Worm (Caenorhabditis elegans) whole organism, L2 larva: ENCODE data around the gene F23F1.10.

ENCODE experiments used
- C34F6.9 ChIP-seq: fragments of 150-350 bp; optimal IDR thresholded peaks from 2 replicates; lab custom pipeline; 2014; ENCODE audit warnings: missing biosample characterization, missing genetic modification characterization
- F13H6.1 ChIP-seq: sonication (generic microtip); optimal IDR thresholded peaks from 2 replicates; lab custom pipeline; 2016; ENCODE audit warnings: missing genetic modification characterization, missing compliant biosample characterization
- R02D3.7 ChIP-seq: fragments of 150-350 bp; optimal IDR thresholded peaks from 2 replicates; lab custom pipeline; 2014; ENCODE audit warnings: missing biosample characterization, missing genetic modification characterization
- Y55F3AM.14 ChIP-seq: fragments of 200-800 bp; sonication (Bioruptor generic); optimal IDR thresholded peaks from 2 replicates; lab custom pipeline; 2018; ENCODE audit warnings: mild to moderate bottlenecking, missing genetic modification characterization, missing compliant biosample characterization
- ZK546.5 ChIP-seq: sonication (generic microtip); optimal IDR thresholded peaks from 2 replicates; lab custom pipeline; 2017; ENCODE audit warnings: missing biosample characterization, missing genetic modification characterization
- aly-2 ChIP-seq: fragments of 150-350 bp; optimal IDR thresholded peaks from 2 replicates; lab custom pipeline; 2014; ENCODE audit warnings: missing biosample characterization, missing genetic modification characterization
- ama-1 ChIP-seq: fragments of 150-350 bp; optimal IDR thresholded peaks from 2 replicates; lab custom pipeline; 2018; ENCODE audit warnings: inconsistent platforms
- blmp-1 ChIP-seq: sonication (generic microtip); optimal IDR thresholded peaks from 2 replicates; lab custom pipeline; 2017; ENCODE audit warnings: missing genetic modification characterization, mild to moderate bottlenecking, missing compliant biosample characterization, antibody characterized with exemption, moderate library complexity; ENCODE audit not compliant: insufficient read depth
- ceh-16 ChIP-seq: fragments of 150-350 bp; optimal IDR thresholded peaks from 2 replicates; lab custom pipeline; 2014; ENCODE audit warnings: missing biosample characterization, missing genetic modification characterization
- ceh-82 ChIP-seq: fragments of 150-350 bp; optimal IDR thresholded peaks from 2 replicates; lab custom pipeline; 2014; ENCODE audit warnings: missing biosample characterization, missing genetic modification characterization
- crh-2 ChIP-seq: sonication (generic microtip); optimal IDR thresholded peaks from 2 replicates; lab custom pipeline; 2017; ENCODE audit warnings: missing biosample characterization, missing genetic modification characterization
- dmd-4 ChIP-seq: sonication (generic microtip); optimal IDR thresholded peaks from 2 replicates; lab custom pipeline; 2017; ENCODE audit warnings: missing biosample characterization, missing genetic modification characterization
- egl-27 ChIP-seq: sonication (generic microtip); optimal IDR thresholded peaks from 3 replicates; lab custom pipeline; 2017; ENCODE audit warnings: missing biosample characterization, missing genetic modification reagents, missing genetic modification characterization
- elt-3 ChIP-seq: sonication (generic microtip); optimal IDR thresholded peaks from 2 replicates; lab custom pipeline; 2017; ENCODE audit warnings: missing biosample characterization, missing genetic modification characterization
- fos-1 ChIP-seq: fragments of 150-350 bp; optimal IDR thresholded peaks from 2 replicates; lab custom pipeline; 2014; ENCODE audit warnings: missing biosample characterization, missing genetic modification characterization
- gmeb-1 ChIP-seq: fragments of 150-350 bp; optimal IDR thresholded peaks from 2 replicates; lab custom pipeline; 2014; ENCODE audit warnings: missing biosample characterization, missing genetic modification characterization
- lin-11 ChIP-seq: fragments of 150-350 bp; sonication (generic microtip); optimal IDR thresholded peaks from 2 replicates; lab custom pipeline; 2014; ENCODE audit warnings: missing biosample characterization, missing genetic modification characterization, inconsistent platforms, mixed read lengths
- lin-13 ChIP-seq: fragments of 150-350 bp; optimal IDR thresholded peaks from 2 replicates; lab custom pipeline; 2014; ENCODE audit warnings: missing biosample characterization, missing genetic modification reagents, missing genetic modification characterization
- lin-39 ChIP-seq: fragments of 150-350 bp; optimal IDR thresholded peaks from 2 replicates; lab custom pipeline; 2014; ENCODE audit warnings: missing biosample characterization, missing genetic modification reagents, missing genetic modification characterization
- lsy-2 ChIP-seq, 2 experiments: fragments of 150-350 bp in 1 of 2; sonication (generic microtip) in 1 of 2; optimal IDR thresholded peaks; 2 replicates each; lab custom pipeline; 2014 to 2017; ENCODE audit warnings: missing biosample characterization in 2 of 2, missing genetic modification characterization in 2 of 2
- mbf-1 ChIP-seq: sonication (generic microtip); optimal IDR thresholded peaks from 2 replicates; lab custom pipeline; 2017; ENCODE audit warnings: missing biosample characterization, missing genetic modification characterization
- nhr-10 ChIP-seq: sonication (generic microtip); optimal IDR thresholded peaks from 2 replicates; lab custom pipeline; 2017; ENCODE audit warnings: missing biosample characterization, missing genetic modification characterization
- nhr-11 ChIP-seq: fragments of 150-350 bp; optimal IDR thresholded peaks from 2 replicates; lab custom pipeline; 2014; ENCODE audit warnings: missing biosample characterization, missing genetic modification characterization
- nhr-129 ChIP-seq: fragments of 150-350 bp; optimal IDR thresholded peaks from 2 replicates; lab custom pipeline; 2014; ENCODE audit warnings: missing biosample characterization, missing genetic modification characterization
- nhr-25 ChIP-seq: fragments of 150-350 bp; sonication (generic microtip); optimal IDR thresholded peaks from 3 replicates; lab custom pipeline; 2014; ENCODE audit warnings: missing biosample characterization, missing genetic modification characterization
- nhr-6 ChIP-seq: fragments of 150-350 bp; optimal IDR thresholded peaks from 2 replicates; lab custom pipeline; 2014; ENCODE audit warnings: missing biosample characterization, missing genetic modification characterization
- nhr-77 ChIP-seq: fragments of 150-350 bp; optimal IDR thresholded peaks from 2 replicates; lab custom pipeline; 2014; ENCODE audit warnings: missing biosample characterization, missing genetic modification characterization
- sem-4 ChIP-seq: fragments of 150-350 bp; optimal IDR thresholded peaks from 2 replicates; lab custom pipeline; 2014; ENCODE audit warnings: missing biosample characterization, missing genetic modification reagents, missing genetic modification characterization
- skn-1 ChIP-seq: sonication (generic microtip); optimal IDR thresholded peaks from 2 replicates; lab custom pipeline; 2017; ENCODE audit warnings: missing biosample characterization, missing genetic modification characterization
- sma-3 ChIP-seq: sonication (generic microtip); optimal IDR thresholded peaks from 2 replicates; lab custom pipeline; 2016; ENCODE audit warnings: missing genetic modification reagents, missing genetic modification characterization, missing compliant biosample characterization
- sma-9 ChIP-seq, 2 experiments: fragments of 150-350 bp in 1 of 2; sonication (generic microtip) in 1 of 2; optimal IDR thresholded peaks; 2 replicates each; lab custom pipeline; 2014 to 2016; ENCODE audit warnings: missing genetic modification characterization in 2 of 2, mild to moderate bottlenecking in 1 of 2, missing biosample characterization in 1 of 2, missing compliant biosample characterization in 1 of 2, missing genetic modification reagents in 1 of 2, moderate library complexity in 1 of 2
- snpc-4 ChIP-seq: fragments of 150-350 bp; optimal IDR thresholded peaks from 2 replicates; lab custom pipeline; 2014; ENCODE audit warnings: missing biosample characterization, missing genetic modification characterization
- unc-39 ChIP-seq: fragments of 150-350 bp; optimal IDR thresholded peaks from 2 replicates; lab custom pipeline; 2014; ENCODE audit warnings: missing biosample characterization, missing genetic modification characterization
- unc-55 ChIP-seq: fragments of 150-350 bp; sonication (generic microtip); optimal IDR thresholded peaks from 3 replicates; lab custom pipeline; 2014; ENCODE audit warnings: missing biosample characterization, missing genetic modification reagents, missing genetic modification characterization
- unc-62 ChIP-seq: fragments of 150-350 bp; optimal IDR thresholded peaks from 2 replicates; lab custom pipeline; 2014; ENCODE audit warnings: missing biosample characterization, missing genetic modification reagents, missing genetic modification characterization
- zag-1 ChIP-seq: fragments of 150-350 bp; optimal IDR thresholded peaks from 2 replicates; lab custom pipeline; 2014; ENCODE audit warnings: missing biosample characterization, missing genetic modification characterization
- ztf-1 ChIP-seq: fragments of 200-800 bp; sonication (Bioruptor generic); conservative IDR thresholded peaks from 2 replicates; pipeline ENCODE4 v1.3.6; 2022; ENCODE audit warnings: missing genetic modification characterization, missing compliant biosample characterization
- ztf-11 ChIP-seq: sonication (generic microtip); optimal IDR thresholded peaks from 2 replicates; lab custom pipeline; 2017; ENCODE audit warnings: missing biosample characterization, missing genetic modification characterization

F23F1.10 gene

ce11 chrII:37213-37612, 4.6 kb downstream of the F23F1.10 start, which contains the start of gene F23F1.6:
Gene F23F1.6, minus strand, starts transcription at chrII:37313.
- TF ChIP-seq fos-1 (tag; lab: Kevin White, UChicago) (no peak), ceh-16 (no peak), lin-11 (tag; lab: Kevin White, UChicago) (no peak), unc-39 (tag; lab: Kevin White, UChicago) (no peak), egl-27 (tag; lab: Kevin White, UChicago) (no peak), F13H6.1 (tag; lab: Kevin White, UChicago) (no peak), nhr-11 (no peak), zag-1 (tag; lab: Kevin White, UChicago) (no peak), blmp-1 (tag; lab: Kevin White, UChicago) (no peak), crh-2 (tag; lab: Kevin White, UChicago) (no peak), sma-3 (GFP tag; lab: Kevin White, UChicago) (no peak), nhr-77 (tag; lab: Kevin White, UChicago) (no peak), dmd-4 (tag; lab: Kevin White, UChicago) (no peak), sma-9 (GFP tag; optimal IDR thresholded peaks at IDR 0.05; lab: Kevin White, UChicago) (no peak), sma-9 (tag; optimal IDR thresholded peaks at IDR 0.05; lab: Kevin White, UChicago) (no peak), nhr-10 (tag; lab: Kevin White, UChicago) (no peak), ztf-11 (no peak), nhr-6 (tag; lab: Kevin White, UChicago) (no peak)

ce11 chrII:33904-34303, 7.9 kb downstream of the F23F1.10 start, which contains the start of gene F23F1.2:
Gene F23F1.2, plus strand, starts transcription at chrII:34204.
- TF ChIP-seq nhr-77 (tag; lab: Kevin White, UChicago) (no peak), ztf-1 (no peak), crh-2 (tag; lab: Kevin White, UChicago) (no peak), skn-1 (tag; lab: Kevin White, UChicago) (no peak), nhr-25 (tag; lab: Kevin White, UChicago) (no peak), snpc-4 (tag; lab: Kevin White, UChicago) (no peak), nhr-10 (tag; lab: Kevin White, UChicago) (no peak)

ce11 chrII:31521-31920, 10.3 kb downstream of the F23F1.10 start, which contains the start of the genes F23F1.5 and fbxc-54:
Gene F23F1.5, minus strand, starts transcription at chrII:31584.
Gene fbxc-54, plus strand, starts transcription at chrII:31719.
- TF ChIP-seq C34F6.9 (tag; lab: Kevin White, UChicago) (peak; percentile 49), crh-2 (tag; lab: Kevin White, UChicago) (peak; percentile 15), blmp-1 (tag; lab: Kevin White, UChicago) (no peak), ztf-1 (no peak), nhr-6 (tag; lab: Kevin White, UChicago) (peak; percentile 88), unc-55 (GFP tag; lab: Kevin White, UChicago) (peak; percentile 80), ztf-11 (no peak), lsy-2 (tag; optimal IDR thresholded peaks at IDR 0.05; lab: Kevin White, UChicago) (peak in 1 of 2 experiments; percentile 54), nhr-129 (peak; percentile 19), unc-62 (GFP tag; lab: Kevin White, UChicago) (no peak), fos-1 (tag; lab: Kevin White, UChicago) (no peak)
- TF ChIP-seq, all 48 proteins: peak for 6

DNA sequence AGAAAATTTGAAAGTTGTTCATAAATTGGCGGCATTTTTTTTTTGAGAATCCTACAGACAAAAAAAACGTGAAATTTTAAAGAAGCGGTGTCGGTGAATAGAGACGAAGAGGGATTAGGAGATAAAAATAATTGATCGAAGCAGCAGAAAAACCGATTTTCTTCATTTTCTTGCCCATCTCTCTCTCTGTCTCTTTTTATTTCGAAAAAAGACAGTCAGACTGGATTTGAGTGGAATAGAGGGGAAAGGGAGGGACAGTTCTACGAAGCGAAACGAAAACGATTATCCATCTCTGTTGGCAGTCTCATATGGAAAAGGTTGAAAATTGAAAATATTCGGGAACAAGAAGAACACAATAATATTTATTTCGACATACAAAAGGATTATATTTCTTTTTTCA, 12.2 kb downstream of the F23F1.10 start:
- no peak for TF ChIP-seq ama-1 (lab: Kevin White, UChicago)
- peak; percentile 91 for TF ChIP-seq nhr-6 (tag; lab: Kevin White, UChicago)

- TF ChIP-seq R02D3.7 (tag; lab: Kevin White, UChicago) (no peak), nhr-6 (tag; lab: Kevin White, UChicago) (peak; percentile 85), dmd-4 (tag; lab: Kevin White, UChicago) (no peak), egl-27 (tag; lab: Kevin White, UChicago) (no peak), Y55F3AM.14 (GFP tag; lab: Kevin White, UChicago) (no peak), nhr-25 (tag; lab: Kevin White, UChicago) (peak; percentile 53)
Observed at ce11 chrII:28283-28682, 13.5 kb downstream of the F23F1.10 start, which contains the start of gene F23F1.4. Gene F23F1.4, minus strand, starts transcription at chrII:28423.

ce11 chrII:24559-24998, 17.2 kb downstream of the F23F1.10 start, which contains the start of gene enee-1:
Gene enee-1, plus strand, starts transcription at chrII:24666.
- TF ChIP-seq mbf-1 (tag; lab: Kevin White, UChicago) (no peak), sem-4 (no peak), gmeb-1 (tag; lab: Kevin White, UChicago) (no peak), nhr-129 (peak; percentile 91), blmp-1 (tag; lab: Kevin White, UChicago) (peak; percentile 38), ceh-82 (tag; lab: Kevin White, UChicago) (peak; percentile 67), aly-2 (tag; lab: Kevin White, UChicago) (no peak), unc-55 (GFP tag; lab: Kevin White, UChicago) (peak; percentile 97), snpc-4 (tag; lab: Kevin White, UChicago) (peak; percentile 48), nhr-11 (no peak), lin-13 (GFP tag; lab: Kevin White, UChicago) (peak; percentile 91), dmd-4 (tag; lab: Kevin White, UChicago) (no peak), R02D3.7 (tag; lab: Kevin White, UChicago) (peak; percentile 62), ZK546.5 (tag; lab: Kevin White, UChicago) (no peak), lin-11 (tag; lab: Kevin White, UChicago) (peak; percentile 62), elt-3 (tag; lab: Kevin White, UChicago) (no peak), F13H6.1 (tag; lab: Kevin White, UChicago) (peak; percentile 78), unc-62 (GFP tag; lab: Kevin White, UChicago) (no peak), C34F6.9 (tag; lab: Kevin White, UChicago) (peak; percentile 90), lin-39 (tag; lab: Kevin White, UChicago) (no peak), nhr-25 (tag; lab: Kevin White, UChicago) (peak; percentile 89), skn-1 (tag; lab: Kevin White, UChicago) (peak; percentile 23)
